Fruit fly (Drosophila melanogaster): ENCODE measurements around the gene Sulf1.

Sulf1 gene

DNA sequence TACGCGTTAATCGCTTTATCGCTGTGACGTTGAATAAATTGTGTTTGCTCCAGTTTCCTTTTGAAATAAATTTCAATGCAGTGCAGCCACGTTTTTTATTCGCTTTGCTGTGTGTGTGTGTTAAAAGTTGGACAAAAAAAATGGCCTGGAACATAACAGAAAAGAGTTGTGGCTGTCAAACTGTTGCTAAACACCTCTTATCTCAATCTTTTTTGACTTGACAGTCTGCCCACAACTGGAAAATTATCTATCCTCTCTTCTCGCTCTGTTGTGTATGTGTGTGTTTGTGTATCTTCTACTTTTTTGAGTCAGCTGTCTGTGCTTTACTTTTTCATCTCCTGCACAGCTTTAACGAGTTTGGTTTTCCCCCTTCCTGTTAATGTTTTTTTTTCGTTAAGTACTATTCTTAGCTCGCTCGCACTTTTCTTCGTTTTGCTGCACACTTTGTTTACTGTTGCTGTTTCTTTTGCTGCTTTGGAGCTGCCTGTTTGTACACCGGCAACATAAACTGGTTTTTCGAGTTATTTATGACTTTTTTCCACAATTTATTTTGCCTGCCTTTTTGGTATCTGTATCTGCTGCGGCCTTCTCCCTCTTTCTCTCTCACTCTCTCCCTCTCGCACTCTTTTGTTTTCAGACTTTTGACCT is 58.2 kb downstream of the Sulf1 start:
- TF ChIP-seq Clk (GFP tag; optimal IDR thresholded peaks at IDR 0.05) (no peak), kay (GFP tag; ENCODE audit: borderline replicate concordance) (no peak), tj (GFP tag; optimal IDR thresholded peaks at IDR 0.05) (no peak), CG5204 (GFP tag; optimal IDR thresholded peaks at IDR 0.05) (no peak), CG33017 (tag; optimal IDR thresholded peaks at IDR 0.05) (no peak), CG11617 (GFP tag; optimal IDR thresholded peaks at IDR 0.05) (no peak), CG14711 (tag; optimal IDR thresholded peaks at IDR 0.05) (no peak), Hr96 (GFP tag; optimal IDR thresholded peaks at IDR 0.05) (no peak), bab1 (GFP tag; optimal IDR thresholded peaks at IDR 0.05) (no peak), CG7045 (GFP tag; optimal IDR thresholded peaks at IDR 0.05) (no peak)

DNA sequence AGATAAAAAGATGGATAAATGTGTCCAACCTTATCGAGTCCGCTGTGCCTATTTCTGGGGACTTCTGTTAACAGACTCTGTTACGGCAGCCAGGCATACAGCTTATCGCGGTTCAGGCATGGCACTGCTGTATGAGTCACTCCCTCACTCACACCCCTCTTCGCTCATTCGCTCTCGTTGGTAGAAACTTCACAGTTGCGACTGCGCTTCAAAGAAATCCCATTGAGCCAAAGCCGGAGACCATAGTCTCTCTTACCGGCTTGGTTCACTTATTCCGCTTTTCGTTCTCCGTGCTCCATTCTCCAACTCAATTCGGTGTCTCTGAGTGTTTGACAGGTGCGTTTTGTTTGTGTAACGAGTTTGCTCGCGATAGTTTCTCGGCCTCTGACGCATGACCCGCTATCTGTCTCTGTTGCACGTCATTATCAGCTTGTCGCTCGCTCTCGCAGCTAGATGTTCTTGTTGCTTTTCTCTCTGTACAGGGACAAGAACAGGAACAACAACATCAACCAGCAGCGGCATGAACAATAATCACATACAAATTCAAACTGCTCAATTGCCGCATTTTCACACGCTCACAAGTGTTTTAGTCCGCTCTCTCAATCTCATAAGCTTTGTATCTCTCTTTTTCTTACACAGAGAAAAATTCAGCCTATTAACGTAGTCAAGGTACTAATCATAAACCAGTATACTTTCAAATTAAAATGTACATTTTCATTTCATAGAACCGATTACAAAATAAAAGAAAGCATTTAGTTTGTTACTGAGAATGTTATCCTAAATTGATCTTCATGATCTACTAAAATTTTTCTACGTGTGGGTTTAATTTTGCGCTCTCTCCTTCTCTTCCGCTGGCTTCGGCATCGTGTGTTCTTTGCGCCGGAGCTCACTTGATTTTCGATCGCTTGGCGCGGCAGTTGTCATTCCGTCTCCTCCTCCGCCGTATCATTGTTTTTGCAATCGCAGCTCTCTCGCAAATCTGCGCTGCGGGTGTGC is 59.1 kb downstream of the Sulf1 start:
- TF ChIP-seq CG12768 (GFP tag; optimal IDR thresholded peaks at IDR 0.05) (peak; percentile 99), cnc (optimal IDR thresholded peaks at IDR 0.05) (no peak), cic (GFP tag; optimal IDR thresholded peaks at IDR 0.05) (peak; percentile 96), Clk (GFP tag; optimal IDR thresholded peaks at IDR 0.05) (peak; percentile 97), Crg-1 (GFP tag; optimal IDR thresholded peaks at IDR 0.05) (peak; percentile 99), toe (GFP tag; optimal IDR thresholded peaks at IDR 0.05) (peak; percentile 97), CG7045 (GFP tag; optimal IDR thresholded peaks at IDR 0.05) (peak; percentile 99), bab1 (GFP tag; optimal IDR thresholded peaks at IDR 0.05) (peak; percentile 100), CG33017 (tag; optimal IDR thresholded peaks at IDR 0.05) (peak; percentile 99), pad (GFP tag; optimal IDR thresholded peaks at IDR 0.05) (peak; percentile 93), CG14711 (tag; optimal IDR thresholded peaks at IDR 0.05) (peak; percentile 98), tj (GFP tag; optimal IDR thresholded peaks at IDR 0.05) (peak; percentile 96), CG1620 (GFP tag; optimal IDR thresholded peaks at IDR 0.05) (peak; percentile 99), CG7101 (tag; optimal IDR thresholded peaks at IDR 0.05) (peak; percentile 99), ovo (GFP tag; optimal IDR thresholded peaks at IDR 0.05) (peak; percentile 95), kay (GFP tag; ENCODE audit: borderline replicate concordance) (peak; percentile 99), CG11617 (GFP tag; optimal IDR thresholded peaks at IDR 0.05) (peak; percentile 100), Mnt (GFP tag; optimal IDR thresholded peaks at IDR 0.05) (peak; percentile 91), CG5204 (GFP tag; optimal IDR thresholded peaks at IDR 0.05) (peak; percentile 99), Hr96 (GFP tag; optimal IDR thresholded peaks at IDR 0.05) (peak; percentile 99)

- no peak for TF ChIP-seq CG7101 (tag; optimal IDR thresholded peaks at IDR 0.05)
- no peak for TF ChIP-seq CG11617 (GFP tag; optimal IDR thresholded peaks at IDR 0.05)
- no peak for TF ChIP-seq Mnt (GFP tag; optimal IDR thresholded peaks at IDR 0.05)
- no peak for TF ChIP-seq CG5204 (GFP tag; optimal IDR thresholded peaks at IDR 0.05)
- no peak for TF ChIP-seq CG14711 (tag; optimal IDR thresholded peaks at IDR 0.05)
- TF ChIP-seq cnc (optimal IDR thresholded peaks at IDR 0.05) = no peak
- TF ChIP-seq cic (GFP tag; optimal IDR thresholded peaks at IDR 0.05) = no peak
- no peak for TF ChIP-seq ovo (GFP tag; optimal IDR thresholded peaks at IDR 0.05)
- no peak for TF ChIP-seq bab1 (GFP tag; optimal IDR thresholded peaks at IDR 0.05)
- TF ChIP-seq pad (GFP tag; optimal IDR thresholded peaks at IDR 0.05) = no peak
- TF ChIP-seq toe (GFP tag; optimal IDR thresholded peaks at IDR 0.05) = no peak
- no peak for TF ChIP-seq CG7045 (GFP tag; optimal IDR thresholded peaks at IDR 0.05)
- TF ChIP-seq CG12768 (GFP tag; optimal IDR thresholded peaks at IDR 0.05) = no peak
- no peak for TF ChIP-seq kay (GFP tag; ENCODE audit: borderline replicate concordance)
- no peak for TF ChIP-seq CG33017 (tag; optimal IDR thresholded peaks at IDR 0.05)
- no peak for TF ChIP-seq CG1620 (GFP tag; optimal IDR thresholded peaks at IDR 0.05)
- no peak for TF ChIP-seq Crg-1 (GFP tag; optimal IDR thresholded peaks at IDR 0.05)
- no peak for TF ChIP-seq tj (GFP tag; optimal IDR thresholded peaks at IDR 0.05)
- no peak for TF ChIP-seq Clk (GFP tag; optimal IDR thresholded peaks at IDR 0.05)
- TF ChIP-seq Hr96 (GFP tag; optimal IDR thresholded peaks at IDR 0.05) = no peak
Observed at dm6 chr3R:16279382-16279932, 59.9 kb downstream of the Sulf1 start.

dm6 chr3R:16277543-16277942 is 61.8 kb downstream of the Sulf1 start:
- TF ChIP-seq CG5204 (GFP tag; optimal IDR thresholded peaks at IDR 0.05) (no peak), CG33017 (tag; optimal IDR thresholded peaks at IDR 0.05) (no peak), CG7101 (tag; optimal IDR thresholded peaks at IDR 0.05) (no peak), CG1620 (GFP tag; optimal IDR thresholded peaks at IDR 0.05) (no peak), tj (GFP tag; optimal IDR thresholded peaks at IDR 0.05) (no peak), CG11617 (GFP tag; optimal IDR thresholded peaks at IDR 0.05) (no peak), cic (GFP tag; optimal IDR thresholded peaks at IDR 0.05) (no peak), CG12768 (GFP tag; optimal IDR thresholded peaks at IDR 0.05) (no peak)

DNA sequence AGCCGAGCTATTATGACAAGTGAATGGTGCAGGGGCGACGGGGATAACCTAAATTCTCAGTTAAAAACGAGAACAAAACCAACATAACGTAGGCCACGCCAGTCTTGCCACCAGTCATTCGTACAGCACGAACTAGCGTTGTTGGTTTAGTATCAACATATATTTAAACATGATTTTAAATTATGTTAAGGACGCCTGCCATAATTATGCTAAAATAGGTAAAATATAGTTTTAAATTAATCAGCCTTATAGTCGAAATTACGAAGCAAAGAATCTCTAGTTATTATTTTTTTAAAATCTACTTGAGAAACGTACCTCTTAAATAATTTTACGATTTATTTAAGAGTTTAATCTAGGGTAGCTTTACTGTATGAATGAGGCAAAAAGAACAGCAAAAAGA is 62.4 kb downstream of the Sulf1 start:
- TF ChIP-seq kay (GFP tag; ENCODE audit: borderline replicate concordance) (peak; percentile 66), bab1 (GFP tag; optimal IDR thresholded peaks at IDR 0.05) (peak; percentile 34), Hr96 (GFP tag; optimal IDR thresholded peaks at IDR 0.05) (no peak)

Measured in whole organism, adult.